Worm (Caenorhabditis elegans): ENCODE results near the gene Y6G8.14.

ce11 chrV:17616807-17617206 is 2.7 kb upstream of the Y6G8.14 start, which contains the start of gene Y6G8.6:
- TF ChIP-seq pha-4 (tag; optimal IDR thresholded peaks at IDR 0.05) (no peak), zim-3 (tag; optimal IDR thresholded peaks at IDR 0.05) (no peak), sdz-38 (tag; optimal IDR thresholded peaks at IDR 0.05) (no peak), F10E7.11 (tag; optimal IDR thresholded peaks at IDR 0.05) (no peak), ceh-58 (GFP tag; IDR thresholded peaks at IDR 0.05) (no peak), ama-1 (optimal IDR thresholded peaks at IDR 0.05) (no peak), ama-1 (GFP tag; optimal IDR thresholded peaks at IDR 0.05) (no peak), snpc-4 (GFP tag; optimal IDR thresholded peaks at IDR 0.05) (no peak), snpc-4 (tag; optimal IDR thresholded peaks at IDR 0.05) (no peak)
